Fruit fly (Drosophila melanogaster) S2 (cell line): Measurements from ENCODE around the gene CG7290.

Experiments
- CG8478 ChIP-seq: fragments of >200 bp; optimal IDR thresholded peaks from 2 replicates; lab custom pipeline; 2018
- CTCF ChIP-seq, 2 experiments: fragments of >200 bp; optimal IDR thresholded peaks; 2 replicates each; lab custom pipeline; 2018

- TF ChIP-seq CG8478 (lab: Kevin White, UChicago) (no peak), CTCF (optimal IDR thresholded peaks at IDR 0.05; lab: Kevin White, UChicago) (no peak)
Measured at dm6 chr3L:20197213-20197612, 8.6 kb downstream of the CG7290 start.
